Worm (Caenorhabditis elegans) whole organism, L1 larva: ENCODE data around the gene algn-11.

Experiments used
- dpl-1 ChIP-seq, 3 experiments: fragments of 150-350 bp in 2 of 3; sonication (generic microtip) in 1 of 3; optimal IDR thresholded peaks; 2 replicates each; lab custom pipeline; 2014 to 2017; ENCODE audit warnings: missing biosample characterization in 3 of 3, missing genetic modification characterization in 3 of 3, missing genetic modification reagents in 3 of 3
- efl-1 ChIP-seq, 4 experiments: fragments of 150-350 bp; optimal IDR thresholded peaks in 3 of 4; peaks in 1 of 4; 1 replicate in 1 of 4; 2 replicates in 3 of 4; lab custom pipeline; 2014; ENCODE audit warnings: missing biosample characterization in 2 of 4, missing genetic modification characterization in 2 of 4, missing genetic modification reagents in 2 of 4
- fkh-4 ChIP-seq: sonication (generic microtip); optimal IDR thresholded peaks from 2 replicates; lab custom pipeline; 2016; ENCODE audit warnings: missing compliant biosample characterization, missing genetic modification characterization, borderline replicate concordance
- lin-39 ChIP-seq: fragments of 150-350 bp; optimal IDR thresholded peaks from 2 replicates; lab custom pipeline; 2014; ENCODE audit warnings: missing biosample characterization, missing genetic modification reagents, missing genetic modification characterization
- mef-2 ChIP-seq: fragments of 150-350 bp; optimal IDR thresholded peaks from 2 replicates; lab custom pipeline; 2014; ENCODE audit warnings: missing biosample characterization, missing genetic modification characterization
- nhr-11 ChIP-seq: fragments of 150-350 bp; optimal IDR thresholded peaks from 2 replicates; lab custom pipeline; 2014; ENCODE audit warnings: missing biosample characterization, missing genetic modification characterization
- snpc-4 ChIP-seq: fragments of 150-350 bp; optimal IDR thresholded peaks from 2 replicates; lab custom pipeline; 2014; ENCODE audit warnings: missing biosample characterization, missing genetic modification characterization

- TF ChIP-seq lin-39 (no peak), nhr-11 (tag; lab: Kevin White, UChicago) (no peak), snpc-4 (tag; lab: Kevin White, UChicago) (no peak), fkh-4 (tag; lab: Kevin White, UChicago) (no peak), mef-2 (tag; lab: Kevin White, UChicago) (no peak), efl-1 (optimal IDR thresholded peaks at IDR 0.05; lab: Kevin White, UChicago) (no peak), efl-1 (GFP tag; optimal IDR thresholded peaks at IDR 0.05 in 1 of 2; lab: Kevin White, UChicago) (no peak), dpl-1 (GFP tag; optimal IDR thresholded peaks at IDR 0.05; lab: Kevin White, UChicago) (no peak)
Measured at ce11 chrIII:7258931-7259330, 31.4 kb downstream of the algn-11 start, which contains the start of gene B0361.4.
